Worm (Caenorhabditis elegans): Measurements from ENCODE around the gene W09B6.4.

The W09B6.4 gene

DNA sequence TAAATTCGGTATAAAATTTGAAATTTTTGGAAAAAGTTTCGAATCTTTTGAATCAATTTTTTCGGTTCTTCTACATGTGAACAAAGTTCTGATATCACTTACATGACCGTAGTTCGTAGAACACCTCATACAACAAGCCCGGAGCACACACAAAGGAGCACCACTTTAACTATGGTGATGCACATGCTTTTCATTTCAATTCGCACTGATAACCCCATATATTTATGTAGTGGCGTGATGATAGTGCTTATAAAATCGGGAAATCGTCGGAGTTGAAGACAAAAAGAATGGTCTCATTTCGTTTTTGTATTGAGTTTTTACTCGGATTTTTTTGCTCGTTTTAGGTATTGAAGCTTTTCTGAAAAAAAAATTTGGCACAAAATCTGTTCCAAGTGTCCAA is at the start of gene W09B6.4:
W09B6.4 (minus strand) TSS at position 151 of the 400 bp plus-strand sequence.
- TF ChIP-seq dao-5 (tag; optimal IDR thresholded peaks at IDR 0.05), result no peak
- TF ChIP-seq W03F9.2 (tag; optimal IDR thresholded peaks at IDR 0.05), result no peak
- no peak for TF ChIP-seq him-1 (tag; optimal IDR thresholded peaks at IDR 0.05)

DNA sequence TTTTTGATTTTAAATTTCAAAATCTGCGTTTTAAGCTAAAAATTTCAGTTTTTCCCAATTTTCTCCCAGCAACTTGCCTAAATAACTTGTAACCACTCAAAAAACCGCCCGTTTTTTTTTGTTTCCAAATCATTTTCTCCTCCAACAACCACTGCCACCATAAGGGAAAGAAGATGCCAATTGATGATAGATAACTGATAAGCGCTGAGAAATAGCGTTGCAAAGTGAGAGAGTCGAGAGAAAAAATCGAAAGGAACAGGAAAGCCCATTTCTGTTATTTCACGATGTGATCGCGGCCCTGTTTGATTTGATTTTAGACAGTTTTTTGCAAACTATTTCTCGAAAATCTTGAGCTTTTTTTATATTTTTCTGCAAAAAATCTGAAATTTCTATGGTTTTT is 49.0 kb upstream of the W09B6.4 start:
- TF ChIP-seq W03F9.2 (tag; optimal IDR thresholded peaks at IDR 0.05), result no peak

DNA sequence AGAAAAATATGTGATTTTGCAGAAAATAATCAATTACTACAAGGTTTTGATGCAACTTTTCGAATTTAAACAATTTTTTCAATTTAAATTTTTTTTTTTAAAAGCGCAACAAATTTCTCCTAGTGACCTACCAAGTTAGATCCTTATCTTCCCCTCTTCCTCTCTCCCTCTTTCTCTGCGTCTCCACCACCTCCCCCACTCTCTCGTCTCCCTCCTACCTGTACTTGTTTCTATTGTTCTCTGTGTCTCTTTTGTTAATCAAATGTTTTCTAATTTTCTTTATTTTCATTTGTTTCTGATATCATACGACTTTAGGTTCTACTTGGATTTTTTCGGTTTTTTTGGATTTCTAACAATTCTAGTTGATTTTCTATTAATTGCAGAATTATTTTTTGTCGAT is 47.5 kb upstream of the W09B6.4 start:
- TF ChIP-seq him-1 (tag; optimal IDR thresholded peaks at IDR 0.05), result no peak
- no peak for TF ChIP-seq dao-5 (tag; optimal IDR thresholded peaks at IDR 0.05)

DNA sequence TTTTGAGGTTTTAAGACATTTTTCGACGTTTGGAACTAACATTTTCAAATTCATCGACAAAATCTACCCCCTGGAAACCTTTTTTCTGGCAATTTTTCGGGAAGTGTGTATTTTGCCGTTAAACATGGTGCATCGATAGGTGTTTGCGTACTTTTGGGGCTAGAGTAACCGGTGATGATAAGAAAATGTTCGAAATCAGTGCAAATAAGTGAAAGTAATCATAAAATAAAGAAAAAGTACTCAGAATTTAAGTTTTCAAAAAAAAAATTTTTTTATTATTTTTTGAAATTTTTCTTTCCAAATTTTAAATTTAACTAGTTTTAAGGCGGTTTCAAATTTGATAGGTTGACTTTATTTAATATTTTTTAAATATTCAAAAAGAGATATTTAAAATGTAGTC is 38.6 kb upstream of the W09B6.4 start, which contains the start of gene nas-27:
nas-27 (minus strand) TSS at position 101 of the 400 bp plus-strand sequence.
- TF ChIP-seq W03F9.2 (tag; optimal IDR thresholded peaks at IDR 0.05) (no peak), him-1 (tag; optimal IDR thresholded peaks at IDR 0.05) (no peak), dao-5 (tag; optimal IDR thresholded peaks at IDR 0.05) (no peak)

DNA sequence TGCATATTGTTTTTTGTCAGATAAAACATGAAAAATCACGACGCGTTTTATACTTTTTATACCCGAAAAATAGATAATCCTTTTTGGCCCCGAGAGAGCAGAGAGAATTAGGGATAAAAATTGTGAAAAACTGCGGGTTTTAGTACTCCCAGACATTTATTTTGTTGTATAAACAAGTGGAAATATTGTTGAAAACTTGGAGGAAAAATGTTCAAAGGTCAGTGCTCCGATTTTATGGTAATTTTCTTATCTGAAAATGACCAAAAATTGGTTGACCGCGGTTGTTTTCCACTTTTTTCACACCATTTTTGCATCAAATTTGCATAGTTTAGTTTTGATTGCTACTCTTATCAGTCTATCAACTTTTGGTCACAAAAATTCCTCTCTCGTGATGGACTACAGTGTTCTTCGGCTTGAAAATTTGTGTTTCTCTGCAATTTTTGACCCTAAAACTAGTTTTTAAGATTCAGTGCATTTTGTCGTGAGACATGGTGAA is 31.5 kb upstream of the W09B6.4 start, which contains the start of gene dlhd-1:
dlhd-1 (minus strand) TSS at position 51 of the 496 bp plus-strand sequence.
- TF ChIP-seq W03F9.2 (tag; optimal IDR thresholded peaks at IDR 0.05), result no peak
- no peak for TF ChIP-seq dao-5 (tag; optimal IDR thresholded peaks at IDR 0.05)
- TF ChIP-seq him-1 (tag; optimal IDR thresholded peaks at IDR 0.05), result no peak

DNA sequence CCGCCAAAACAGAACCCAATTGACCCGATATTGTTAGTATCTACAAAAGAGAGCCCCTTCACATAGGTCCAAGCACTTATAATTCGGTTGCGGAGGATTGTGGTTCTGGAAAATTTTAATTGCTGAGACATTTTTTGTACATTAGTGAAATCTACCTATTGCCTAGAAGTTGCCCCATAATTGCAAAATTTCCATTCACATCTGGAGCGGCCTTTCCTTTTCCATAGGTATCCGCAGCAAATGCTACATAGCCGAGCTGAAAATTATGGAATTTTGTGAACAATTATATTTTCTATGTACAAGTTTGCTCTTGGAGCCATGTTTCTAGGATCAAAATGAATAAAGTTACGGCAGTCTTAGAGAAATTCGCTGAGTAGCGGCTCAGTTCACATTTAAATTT is 30.2 kb upstream of the W09B6.4 start:
- TF ChIP-seq W03F9.2 (tag; optimal IDR thresholded peaks at IDR 0.05) (no peak), dao-5 (tag; optimal IDR thresholded peaks at IDR 0.05) (no peak), him-1 (tag; optimal IDR thresholded peaks at IDR 0.05) (no peak)

DNA sequence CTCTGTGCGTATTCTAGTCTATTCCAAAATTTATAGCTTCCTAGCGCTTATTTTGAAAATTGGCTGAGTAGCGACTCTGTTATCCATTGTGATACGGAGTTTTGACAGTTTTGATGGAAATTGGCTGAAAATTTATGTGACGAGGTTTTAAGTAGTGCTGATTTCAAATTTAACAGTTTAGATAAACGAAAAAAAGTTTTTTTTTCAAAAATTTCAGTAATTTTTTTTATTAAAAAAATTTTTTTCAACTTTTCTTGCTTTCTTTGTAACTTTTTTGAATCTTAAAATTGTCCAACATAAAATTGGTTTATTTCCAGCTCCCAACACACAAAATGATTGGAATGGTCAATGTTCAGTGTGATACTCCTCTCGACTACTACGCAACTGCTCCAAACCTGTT is 22.6 kb upstream of the W09B6.4 start, which contains the start of gene T23F4.2:
T23F4.2 (plus strand) TSS at position 301 of the 400 bp plus-strand sequence.
- TF ChIP-seq him-1 (tag; optimal IDR thresholded peaks at IDR 0.05) (no peak), dao-5 (tag; optimal IDR thresholded peaks at IDR 0.05) (no peak), W03F9.2 (tag; optimal IDR thresholded peaks at IDR 0.05) (no peak)

DNA sequence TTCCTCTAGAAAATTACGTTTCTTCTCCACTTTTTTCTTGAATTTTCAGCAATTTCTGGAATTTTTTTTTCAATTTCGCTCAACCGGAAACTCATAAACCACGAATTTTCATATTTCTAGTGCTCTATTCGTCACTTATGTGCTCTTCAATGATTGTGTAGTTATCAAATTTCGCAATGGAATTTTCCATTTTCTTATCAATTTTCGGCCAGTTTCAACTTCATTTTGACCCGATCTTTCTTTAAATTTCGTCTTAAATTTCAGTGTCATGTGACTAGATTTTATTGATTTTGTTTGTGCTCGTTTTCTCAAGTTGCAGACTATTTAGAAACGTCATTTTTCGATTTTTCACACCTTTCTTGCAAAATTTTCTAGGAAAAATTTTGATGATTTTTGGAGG is 19.1 kb upstream of the W09B6.4 start:
- no peak for TF ChIP-seq dao-5 (tag; optimal IDR thresholded peaks at IDR 0.05)
- no peak for TF ChIP-seq W03F9.2 (tag; optimal IDR thresholded peaks at IDR 0.05)
- no peak for TF ChIP-seq him-1 (tag; optimal IDR thresholded peaks at IDR 0.05)

DNA sequence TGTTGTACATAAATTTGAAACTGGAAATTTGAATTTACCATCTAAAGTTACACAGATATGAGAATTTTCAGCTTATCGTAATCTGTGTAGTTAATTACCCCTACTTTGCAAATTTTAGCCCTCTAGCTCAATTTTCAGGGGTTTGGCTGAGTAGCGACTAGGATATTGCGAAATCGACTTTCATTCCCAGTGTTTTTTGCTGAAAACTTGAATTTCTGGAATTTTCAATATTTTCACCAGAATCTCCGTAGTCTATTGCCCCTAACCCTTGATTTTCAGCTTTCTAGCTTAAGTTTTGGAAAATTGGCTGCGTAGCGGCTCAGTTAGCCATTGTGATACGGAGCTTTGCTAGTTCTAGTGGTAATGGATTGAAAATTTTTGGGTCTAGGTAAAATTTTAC is 16.5 kb upstream of the W09B6.4 start:
- TF ChIP-seq him-1 (tag; optimal IDR thresholded peaks at IDR 0.05), result no peak
- no peak for TF ChIP-seq W03F9.2 (tag; optimal IDR thresholded peaks at IDR 0.05)
- no peak for TF ChIP-seq dao-5 (tag; optimal IDR thresholded peaks at IDR 0.05)

DNA sequence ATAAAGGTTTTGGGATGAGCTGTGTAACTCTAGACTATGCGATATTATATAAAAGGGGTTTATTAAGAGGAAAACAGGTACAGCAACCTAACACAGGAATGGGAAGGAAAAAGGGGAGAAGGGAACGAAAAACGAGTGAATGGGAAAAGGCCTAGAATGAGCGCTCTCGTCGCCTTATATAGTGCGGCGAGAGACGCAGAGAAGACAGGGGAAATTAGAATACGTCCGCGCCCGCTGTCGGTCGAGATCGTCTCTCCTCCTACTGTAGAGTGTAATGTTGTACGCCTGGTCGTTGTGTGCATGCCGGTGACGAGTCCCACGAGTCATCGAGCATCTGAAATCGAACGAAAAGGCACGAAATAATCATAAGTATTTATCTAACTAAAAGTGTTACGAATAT is 12.7 kb upstream of the W09B6.4 start:
- no peak for TF ChIP-seq W03F9.2 (tag; optimal IDR thresholded peaks at IDR 0.05)
- no peak for TF ChIP-seq him-1 (tag; optimal IDR thresholded peaks at IDR 0.05)
- TF ChIP-seq dao-5 (tag; optimal IDR thresholded peaks at IDR 0.05), result no peak

DNA sequence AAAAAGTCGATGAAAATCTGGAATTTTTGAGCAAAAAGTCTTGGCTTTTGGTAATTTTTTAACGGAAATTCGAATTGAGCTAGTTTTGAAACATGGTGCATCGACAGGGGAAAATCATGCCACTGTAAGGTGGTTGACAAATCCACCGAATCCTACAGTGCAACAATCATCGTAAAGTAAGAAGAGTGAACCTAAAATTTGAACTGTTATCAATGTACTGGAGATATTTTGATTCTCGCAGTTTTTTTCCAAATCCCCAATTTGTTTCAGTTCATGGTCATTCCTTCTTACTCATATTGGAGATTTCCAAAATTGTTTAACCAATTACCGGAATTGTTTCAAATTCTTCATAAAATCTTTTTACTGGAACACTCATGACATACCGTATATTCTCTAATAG is 12.1 kb upstream of the W09B6.4 start:
- no peak for TF ChIP-seq W03F9.2 (tag; optimal IDR thresholded peaks at IDR 0.05)
- no peak for TF ChIP-seq him-1 (tag; optimal IDR thresholded peaks at IDR 0.05)
- TF ChIP-seq dao-5 (tag; optimal IDR thresholded peaks at IDR 0.05), result no peak

DNA sequence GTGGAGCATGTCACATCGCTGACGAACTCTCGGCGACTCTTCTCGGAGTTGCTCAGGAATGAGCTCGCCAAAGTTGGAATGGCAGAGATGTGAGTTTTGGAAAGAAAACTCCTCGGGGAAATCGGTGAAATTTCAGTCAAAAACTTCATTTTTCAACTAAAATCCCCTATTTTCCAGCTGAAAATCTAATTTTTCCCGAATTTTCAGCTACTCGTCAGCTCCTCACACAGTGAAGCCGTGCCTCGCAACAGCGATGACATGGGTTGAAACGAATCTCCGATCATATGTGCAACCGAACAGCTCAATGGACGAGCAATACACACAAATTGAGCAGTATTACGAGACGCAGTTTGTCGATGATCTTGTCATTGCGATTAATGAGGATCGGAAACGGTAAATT is 11.2 kb upstream of the W09B6.4 start:
- TF ChIP-seq him-1 (tag; optimal IDR thresholded peaks at IDR 0.05) (no peak), dao-5 (tag; optimal IDR thresholded peaks at IDR 0.05) (no peak), W03F9.2 (tag; optimal IDR thresholded peaks at IDR 0.05) (no peak)

DNA sequence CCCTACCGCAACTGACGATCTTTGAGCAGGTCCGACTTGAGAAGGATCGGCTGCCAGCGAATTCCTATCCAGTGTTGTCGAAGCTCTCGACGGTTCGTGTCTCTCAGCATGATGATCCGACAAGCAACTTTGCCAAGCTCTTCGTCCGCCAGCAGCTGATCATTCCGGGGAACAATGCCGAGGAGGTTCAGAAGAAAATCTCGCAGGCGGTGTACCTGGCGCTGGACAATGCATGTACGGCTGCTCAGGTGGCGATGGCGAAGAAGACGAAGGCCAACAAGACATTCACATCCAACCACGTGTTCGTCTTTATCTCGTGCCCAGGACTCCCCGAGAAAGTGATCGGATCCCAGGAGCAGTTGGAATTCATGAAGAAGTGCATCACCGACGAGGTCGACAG is 8.8 kb upstream of the W09B6.4 start:
- TF ChIP-seq him-1 (tag; optimal IDR thresholded peaks at IDR 0.05) (no peak), W03F9.2 (tag; optimal IDR thresholded peaks at IDR 0.05) (no peak), dao-5 (tag; optimal IDR thresholded peaks at IDR 0.05) (no peak)

DNA sequence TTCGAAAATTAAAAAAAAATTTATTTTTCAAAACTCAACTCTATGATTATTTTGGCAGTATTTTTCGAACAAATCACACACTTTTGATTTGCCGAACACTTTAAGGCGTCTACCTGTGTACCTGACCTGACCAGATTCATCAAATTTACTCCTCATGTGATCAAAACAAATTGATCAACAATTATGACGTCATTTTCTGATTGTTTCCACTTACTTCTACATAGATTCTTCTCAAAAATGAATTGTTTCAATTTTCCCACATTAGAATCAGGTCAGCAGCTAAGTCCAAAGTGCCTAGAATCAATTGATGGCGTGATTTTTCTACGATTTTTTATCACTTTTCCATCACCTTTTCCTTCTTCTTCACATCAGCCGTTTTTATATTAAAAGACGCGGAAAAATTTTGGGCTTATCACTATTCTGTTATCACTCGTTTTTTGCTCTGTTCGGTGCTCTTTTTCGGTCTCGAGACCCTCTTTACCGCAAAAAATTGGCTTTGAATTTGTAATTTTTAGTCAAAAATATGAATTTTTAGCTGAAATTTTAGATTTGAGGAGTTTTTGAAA is 2.6 kb upstream of the W09B6.4 start:
- no peak for TF ChIP-seq him-1 (tag; optimal IDR thresholded peaks at IDR 0.05)
- TF ChIP-seq dao-5 (tag; optimal IDR thresholded peaks at IDR 0.05), result no peak
- TF ChIP-seq W03F9.2 (tag; optimal IDR thresholded peaks at IDR 0.05), result no peak
